Worm (Caenorhabditis elegans): ENCODE results near the gene pgph-1.
"Not testable (repeated sequence)": the region's sequence is repeated elsewhere in the genome, so short reads cannot be mapped to it uniquely, and the experiment has no call there.

Gene pgph-1

ce11 chrV:5776941-5777340 is 23.6 kb upstream of the pgph-1 start, which contains the start of gene F44E7.4 (continued):
- TF ChIP-seq ztf-6 (GFP tag; IDR thresholded peaks at IDR 0.05) (peak; percentile 85), K11D2.4 (GFP tag; IDR thresholded peaks at IDR 0.05) (peak; percentile 83), nfyb-1 (GFP tag; IDR thresholded peaks at IDR 0.05) (peak; percentile 95), sea-2 (GFP tag; IDR thresholded peaks at IDR 0.05) (0 out of 2 replicates have a peak, but pooled peaks have one; percentile 25), aptf-2 (GFP tag; conservative IDR thresholded peaks at IDR 0.05) (peak; percentile 65; the same call in 1 of the 2 replicates), madf-6 (GFP tag; IDR thresholded peaks at IDR 0.05) (peak; percentile 93), lsl-1 (GFP tag; optimal IDR thresholded peaks at IDR 0.05) (peak; percentile 64), lir-1 (GFP tag; conservative IDR thresholded peaks at IDR 0.05) (0 out of 2 replicates have a peak, but pooled peaks have one; percentile 12), F39B2.1 (GFP tag; IDR thresholded peaks at IDR 0.05) (peak; percentile 71; the same call in 1 of the 2 replicates), ceh-40 (GFP tag; IDR thresholded peaks at IDR 0.05) (0 out of 2 replicates have a peak, but pooled peaks have one; percentile 40), pbrm-1 (GFP tag; IDR thresholded peaks at IDR 0.05) (peak; percentile 94), snpc-4 (tag; optimal IDR thresholded peaks at IDR 0.05) (peak in 3 of 4 experiments; percentile 15 to 37 (median 26)), attf-5 (GFP tag; optimal IDR thresholded peaks at IDR 0.05) (peak; percentile 37), nhr-80 (tag; optimal IDR thresholded peaks at IDR 0.05) (peak; percentile 19), egrh-3 (GFP tag; IDR thresholded peaks at IDR 0.05) (peak; percentile 85), C06A6.2 (GFP tag; conservative IDR thresholded peaks at IDR 0.05) (peak; percentile 99)
- TF ChIP-seq snpc-4 (GFP tag; optimal IDR thresholded peaks at IDR 0.05) = not testable (repeated sequence)

- no peak for TF ChIP-seq nhr-80 (tag; optimal IDR thresholded peaks at IDR 0.05)
These were observed 20.8 kb upstream of the pgph-1 start for ce11 chrV:5774137-5774536.

- TF ChIP-seq hsf-1 (GFP tag; IDR thresholded peaks at IDR 0.05) (0 out of 2 replicates have a peak, but pooled peaks have one; percentile 9), madf-6 (GFP tag; IDR thresholded peaks at IDR 0.05) (peak; percentile 45; the same call in 1 of the 2 replicates), sptf-2 (GFP tag; optimal IDR thresholded peaks at IDR 0.05) (no peak), nhr-179 (tag; optimal IDR thresholded peaks at IDR 0.05) (no peak), him-1 (tag; optimal IDR thresholded peaks at IDR 0.05) (peak; percentile 61), hrde-1 (tag; optimal IDR thresholded peaks at IDR 0.05; ENCODE audit: borderline replicate concordance) (peak; percentile 57), ama-1 (optimal IDR thresholded peaks at IDR 0.05) (no peak), ama-1 (GFP tag; optimal IDR thresholded peaks at IDR 0.05) (peak in 1 of 2 experiments; percentile 11), F49E8.2 (tag; optimal IDR thresholded peaks at IDR 0.05; ENCODE audit: insufficient read depth) (peak; percentile 38)
These were observed 19.2 kb upstream of the pgph-1 start for ce11 chrV:5772503-5772902.

ce11 chrV:5771627-5772026 is 18.3 kb upstream of the pgph-1 start, which contains the start of gene F44E7.3:
F44E7.3 (plus strand) TSS chrV:5771945.
- TF ChIP-seq hsf-1 (GFP tag; IDR thresholded peaks at IDR 0.05) = no peak
- peak; percentile 27 for TF ChIP-seq ama-1 (optimal IDR thresholded peaks at IDR 0.05)
- TF ChIP-seq ama-1 (GFP tag; optimal IDR thresholded peaks at IDR 0.05) = no peak
- no peak for TF ChIP-seq madf-10 (tag; optimal IDR thresholded peaks at IDR 0.05)
- TF ChIP-seq madf-3 (GFP tag; IDR thresholded peaks at IDR 0.05) = 0 out of 2 replicates have a peak, but pooled peaks have one; percentile 24

- no peak for TF ChIP-seq Y67H2A.10 (GFP tag; conservative IDR thresholded peaks at IDR 0.05)
- no peak for TF ChIP-seq ceh-79 (tag; optimal IDR thresholded peaks at IDR 0.05)
- TF ChIP-seq ccch-3 (GFP tag; optimal IDR thresholded peaks at IDR 0.05) = no peak
- no peak for TF ChIP-seq mcd-1 (GFP tag; IDR thresholded peaks at IDR 0.05)
- no peak for TF ChIP-seq F57C9.4 (tag; optimal IDR thresholded peaks at IDR 0.05)
- no peak for TF ChIP-seq repo-1 (tag; optimal IDR thresholded peaks at IDR 0.05)
- TF ChIP-seq ztf-25 (GFP tag; IDR thresholded peaks at IDR 0.05) = no peak
- no peak for TF ChIP-seq F49E8.2 (tag; optimal IDR thresholded peaks at IDR 0.05; ENCODE audit: insufficient read depth)
- no peak for TF ChIP-seq Y79H2A.3 (GFP tag; conservative IDR thresholded peaks at IDR 0.05)
- TF ChIP-seq T26A5.8 (tag; optimal IDR thresholded peaks at IDR 0.05) = no peak
- no peak for TF ChIP-seq xnd-1 (tag; optimal IDR thresholded peaks at IDR 0.05)
- TF ChIP-seq F57A8.1 (GFP tag; optimal IDR thresholded peaks at IDR 0.05) = no peak
- TF ChIP-seq mes-4 (tag; optimal IDR thresholded peaks at IDR 0.05) = no peak
- TF ChIP-seq snpc-4 (GFP tag; optimal IDR thresholded peaks at IDR 0.05) = no peak
- TF ChIP-seq snpc-4 (tag; optimal IDR thresholded peaks at IDR 0.05) = no peak
- TF ChIP-seq cebp-1 (GFP tag; IDR thresholded peaks at IDR 0.05) = no peak
- TF ChIP-seq cebp-1 (tag; optimal IDR thresholded peaks at IDR 0.05) = no peak
- no peak for TF ChIP-seq ekl-4 (GFP tag; IDR thresholded peaks at IDR 0.05)
These were observed 16.7 kb upstream of the pgph-1 start for ce11 chrV:5769999-5770398.

Measured in whole organism, young adult.